Worm (Caenorhabditis elegans) whole organism, L3 larva: Measurements from ENCODE around the gene T28D9.11.

Source experiments
- egl-5 ChIP-seq: fragments of 150-350 bp; optimal IDR thresholded peaks from 2 replicates; lab custom pipeline; 2017; ENCODE audit warnings: missing biosample characterization, missing genetic modification reagents, missing genetic modification characterization, inconsistent platforms
- lin-39 ChIP-seq: fragments of 150-350 bp; optimal IDR thresholded peaks from 2 replicates; lab custom pipeline; 2018; ENCODE audit warnings: missing biosample characterization, missing genetic modification reagents, missing genetic modification characterization
- nhr-11 ChIP-seq: fragments of 150-350 bp; optimal IDR thresholded peaks from 2 replicates; lab custom pipeline; 2014; ENCODE audit warnings: missing biosample characterization, missing genetic modification characterization
- nhr-76 ChIP-seq: fragments of 150-350 bp; sonication (generic microtip); optimal IDR thresholded peaks from 5 replicates; lab custom pipeline; 2014; ENCODE audit warnings: missing biosample characterization, missing genetic modification characterization
- sea-2 ChIP-seq: fragments of 150-350 bp; sonication (generic microtip); optimal IDR thresholded peaks from 4 replicates; lab custom pipeline; 2014; ENCODE audit warnings: missing biosample characterization, missing genetic modification reagents, missing genetic modification characterization
- zag-1 ChIP-seq: fragments of 150-350 bp; optimal IDR thresholded peaks from 2 replicates; lab custom pipeline; 2014; ENCODE audit warnings: missing biosample characterization, missing genetic modification characterization

ce11 chrII:6493709-6494326 lies 2.0 kb upstream of the T28D9.11 start:
- TF ChIP-seq lin-39 (tag; lab: Kevin White, UChicago) (no peak), zag-1 (no peak), nhr-11 (tag; lab: Kevin White, UChicago) (no peak), nhr-76 (tag; lab: Kevin White, UChicago) (no peak), sea-2 (GFP tag; lab: Kevin White, UChicago) (no peak), egl-5 (tag; lab: Kevin White, UChicago) (no peak)
